Worm (Caenorhabditis elegans) whole organism, late embryonic: ENCODE results near the gene F53A2.3.

Experiments used
- fax-1 ChIP-seq: sonication (generic microtip); optimal IDR thresholded peaks from 2 replicates; lab custom pipeline; 2016; ENCODE audit warnings: missing genotype, missing genetic modification characterization, missing compliant biosample characterization
- pha-4 ChIP-seq: fragments of 150-350 bp; optimal IDR thresholded peaks from 2 replicates; lab custom pipeline; 2018; ENCODE audit warnings: missing biosample characterization, missing genetic modification reagents, missing genetic modification characterization

DNA sequence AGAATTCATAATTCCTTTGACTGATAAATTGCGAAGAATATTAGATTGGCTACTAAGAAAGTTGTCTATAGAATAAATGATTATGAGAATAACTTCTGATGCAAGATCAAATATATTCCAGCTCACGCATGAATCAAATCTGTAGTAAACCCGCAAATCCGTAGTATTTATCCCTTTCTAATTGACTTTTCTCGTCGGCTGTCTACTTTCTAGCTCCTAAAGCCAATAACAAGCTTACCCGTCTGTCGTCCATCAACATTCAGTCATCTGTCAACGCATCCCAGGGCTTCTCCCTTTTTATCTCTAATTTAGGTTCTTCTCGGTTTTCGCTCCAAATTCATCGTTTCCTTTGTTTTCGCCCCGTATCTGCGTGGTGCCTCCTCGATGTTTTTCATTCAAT is 9.3 kb upstream of the F53A2.3 start:
- TF ChIP-seq pha-4 (tag; lab: Kevin White, UChicago) (no peak), fax-1 (tag; lab: Kevin White, UChicago) (no peak)
